Worm (Caenorhabditis elegans) whole organism, L4 larva: ENCODE data around the gene F08G2.7.
"Not testable (repeated sequence)": the region's sequence is repeated elsewhere in the genome, so short reads cannot be mapped to it uniquely, and the experiment has no call there.

ENCODE experiments used
- F49E8.2 ChIP-seq: sonication (generic microtip); optimal IDR thresholded peaks from 2 replicates; lab custom pipeline; 2016; ENCODE audit warnings: missing compliant biosample characterization, mild to moderate bottlenecking, missing genetic modification characterization, borderline replicate concordance
- Y75B8A.6 ChIP-seq: fragments of 200-800 bp; sonication (Bioruptor generic); IDR thresholded peaks from 2 replicates; pipeline ENCODE4 v1.3.6; 2022; ENCODE audit warnings: missing genetic modification reagents, missing genetic modification characterization, missing compliant biosample characterization
- ZK546.5 ChIP-seq, 2 experiments: sonication (generic microtip); optimal IDR thresholded peaks; 2 replicates each; lab custom pipeline; 2017; ENCODE audit warnings: missing biosample characterization in 2 of 2, missing genetic modification characterization in 2 of 2
- aha-1 ChIP-seq: fragments of 150-350 bp; peaks from one replicate; lab custom pipeline; 2014; ENCODE audit warnings: missing biosample characterization, missing genetic modification characterization
- ama-1 ChIP-seq: fragments of 150-350 bp; optimal IDR thresholded peaks from 2 replicates; lab custom pipeline; 2014; ENCODE audit warnings: inconsistent platforms, mixed read lengths
- ces-1 ChIP-seq: fragments of 150-350 bp; sonication (generic microtip); optimal IDR thresholded peaks from 4 replicates; lab custom pipeline; 2014; ENCODE audit warnings: missing biosample characterization, missing genetic modification reagents, missing genetic modification characterization
- dmd-8 ChIP-seq: fragments of 200-800 bp; sonication (Bioruptor generic); IDR thresholded peaks from 2 replicates; pipeline ENCODE4 v1.3.6; 2022; ENCODE audit warnings: missing genetic modification characterization, missing compliant biosample characterization
- dpl-1 ChIP-seq: fragments of 150-350 bp; optimal IDR thresholded peaks from 2 replicates; lab custom pipeline; 2014; ENCODE audit warnings: missing biosample characterization, missing genetic modification reagents, missing genetic modification characterization
- fkh-10 ChIP-seq: fragments of 150-350 bp; optimal IDR thresholded peaks from 2 replicates; lab custom pipeline; 2014; ENCODE audit warnings: missing biosample characterization, missing genetic modification reagents, missing genetic modification characterization
- lin-29 ChIP-seq: fragments of 200-800 bp; sonication (Bioruptor generic); IDR thresholded peaks from 2 replicates; pipeline ENCODE4 v1.3.6; 2022; ENCODE audit warnings: missing genetic modification reagents, missing genetic modification characterization, missing compliant biosample characterization
- pqm-1 ChIP-seq: sonication (generic microtip); optimal IDR thresholded peaks from 2 replicates; lab custom pipeline; 2017; ENCODE audit warnings: missing biosample characterization, missing genetic modification characterization
- unc-62 ChIP-seq, 3 experiments: fragments of 150-350 bp in 1 of 3; sonication (generic microtip); optimal IDR thresholded peaks in 2 of 3; peaks in 1 of 3; 1 replicate in 1 of 3; 2 replicates in 2 of 3; lab custom pipeline; 2014 to 2017; ENCODE audit warnings: missing biosample characterization in 3 of 3, missing genetic modification characterization in 3 of 3, missing genetic modification reagents in 3 of 3, missing genotype in 1 of 3
- zag-1 ChIP-seq: fragments of 150-350 bp; optimal IDR thresholded peaks from 2 replicates; lab custom pipeline; 2014; ENCODE audit warnings: missing biosample characterization, missing genetic modification characterization

- TF ChIP-seq fkh-10 (GFP tag; lab: Kevin White, UChicago); dmd-8 (GFP tag; lab: Robert Waterston, UW); dpl-1 (GFP tag; lab: Kevin White, UChicago); ZK546.5 (tag; optimal IDR thresholded peaks at IDR 0.05; lab: Kevin White, UChicago); ama-1 (lab: Kevin White, UChicago); lin-29; zag-1 (tag; lab: Kevin White, UChicago); Y75B8A.6 (GFP tag; lab: Robert Waterston, UW); F49E8.2 (tag; lab: Kevin White, UChicago); aha-1 (tag; lab: Kevin White, UChicago); ces-1 (GFP tag; lab: Kevin White, UChicago); unc-62 (GFP tag; optimal IDR thresholded peaks at IDR 0.05 in 1 of 2; lab: Kevin White, UChicago); unc-62 (tag; optimal IDR thresholded peaks at IDR 0.05; lab: Kevin White, UChicago); pqm-1 (tag; lab: Kevin White, UChicago): not testable (repeated sequence)
These were observed 23.5 kb downstream of the F08G2.7 start for ce11 chrII:13817474-13817873.
